Fruit fly (Drosophila melanogaster): ENCODE results near the gene CG9123.

Gene CG9123

dm6 chrX:15304211-15304610, 37.7 kb downstream of the CG9123 start (continued):
- TF ChIP-seq CG2678 (tag; optimal IDR thresholded peaks at IDR 0.05) (peak; percentile 54), dysf (GFP tag; IDR thresholded peaks at IDR 0.05) (peak; percentile 57), CG15073 (GFP tag; optimal IDR thresholded peaks at IDR 0.05) (no peak), Mad (GFP tag; optimal IDR thresholded peaks at IDR 0.05) (no peak), CG14441 (GFP tag; IDR thresholded peaks at IDR 0.05) (no peak), CG8089 (GFP tag; optimal IDR thresholded peaks at IDR 0.05) (no peak), Hmr (GFP tag; optimal IDR thresholded peaks at IDR 0.05) (peak; percentile 57), lmd (GFP tag; IDR thresholded peaks at IDR 0.05) (peak; percentile 48; the same call in 1 of the 2 replicates), fd3F (GFP tag; optimal IDR thresholded peaks at IDR 0.05) (no peak), CG32532 (GFP tag; IDR thresholded peaks at IDR 0.05) (peak; percentile 69), CG32767 (GFP tag; IDR thresholded peaks at IDR 0.05) (no peak), CG7786 (GFP tag; optimal IDR thresholded peaks at IDR 0.05) (peak; percentile 12), HLH54F (GFP tag; optimal IDR thresholded peaks at IDR 0.05) (peak; percentile 28), CG17568 (GFP tag; optimal IDR thresholded peaks at IDR 0.05) (no peak), MESR4 (GFP tag; optimal IDR thresholded peaks at IDR 0.05) (no peak), Hr78 (GFP tag; optimal IDR thresholded peaks at IDR 0.05) (no peak), da (GFP tag; optimal IDR thresholded peaks at IDR 0.05) (no peak), exex (tag; optimal IDR thresholded peaks at IDR 0.05) (no peak), CG13296 (GFP tag; optimal IDR thresholded peaks at IDR 0.05) (no peak), CG11085 (GFP tag; IDR thresholded peaks at IDR 0.05) (no peak), seq (GFP tag; IDR thresholded peaks at IDR 0.05) (no peak), unpg (GFP tag; optimal IDR thresholded peaks at IDR 0.05) (peak; percentile 10), Fer3 (tag; optimal IDR thresholded peaks at IDR 0.05) (no peak), gsb-n (tag; optimal IDR thresholded peaks at IDR 0.05) (no peak), CG31224 (GFP tag; IDR thresholded peaks at IDR 0.05) (peak; percentile 23; the same call in 1 of the 2 replicates), CG14050 (GFP tag; IDR thresholded peaks at IDR 0.05) (0 out of 3 replicates have a peak, but pooled peaks have one; percentile 13), scrt (GFP tag; optimal IDR thresholded peaks at IDR 0.05) (peak; percentile 28), E2f2 (GFP tag; IDR thresholded peaks at IDR 0.05) (peak; percentile 33; the same call in 1 of the 2 replicates), slbo (GFP tag; IDR thresholded peaks at IDR 0.05) (peak; percentile 72), CoRest (tag; optimal IDR thresholded peaks at IDR 0.05) (peak; percentile 16), CG8388 (GFP tag; optimal IDR thresholded peaks at IDR 0.05) (no peak), lilli (GFP tag; optimal IDR thresholded peaks at IDR 0.05) (peak; percentile 41), vvl (GFP tag; IDR thresholded peaks at IDR 0.05) (peak; percentile 36; the same call in 1 of the 2 replicates), CG17829 (tag; optimal IDR thresholded peaks at IDR 0.05) (no peak), Sox102F (GFP tag; optimal IDR thresholded peaks at IDR 0.05) (peak; percentile 38), lola (GFP tag; optimal IDR thresholded peaks at IDR 0.05) (no peak), CG17359 (tag; optimal IDR thresholded peaks at IDR 0.05) (peak; percentile 9), ewg (GFP tag; optimal IDR thresholded peaks at IDR 0.05) (no peak), Ada2b (GFP tag; IDR thresholded peaks at IDR 0.05) (peak; percentile 25; the same call in 1 of the 2 replicates), sens (GFP tag) (peak; percentile 49), CG32772 (GFP tag; IDR thresholded peaks at IDR 0.05) (peak; percentile 15; the same call in 1 of the 2 replicates), CG9215 (GFP tag; IDR thresholded peaks at IDR 0.05) (peak; percentile 23; the same call in 1 of the 2 replicates), CG6854 (GFP tag; optimal IDR thresholded peaks at IDR 0.05) (peak; percentile 19), cg (GFP tag; optimal IDR thresholded peaks at IDR 0.05) (peak; percentile 38), ems (GFP tag; optimal IDR thresholded peaks at IDR 0.05) (no peak), Ptx1 (GFP tag; IDR thresholded peaks at IDR 0.05) (peak; percentile 50), CG11504 (tag; optimal IDR thresholded peaks at IDR 0.05) (peak; percentile 37), CG2120 (GFP tag; optimal IDR thresholded peaks at IDR 0.05) (peak; percentile 66), Aef1 (GFP tag; IDR thresholded peaks at IDR 0.05) (0 out of 3 replicates have a peak, but pooled peaks have one; percentile 23), row (GFP tag; IDR thresholded peaks at IDR 0.05) (peak; percentile 68), CG18599 (GFP tag; optimal IDR thresholded peaks at IDR 0.05) (peak; percentile 79)

Measured in whole organism, embryonic.